Worm (Caenorhabditis elegans): ENCODE data around the gene tag-281.

- TF ChIP-seq snpc-4 (tag; optimal IDR thresholded peaks at IDR 0.05) = no peak
- TF ChIP-seq ama-1 (optimal IDR thresholded peaks at IDR 0.05) = no peak
- TF ChIP-seq ceh-82 (tag; optimal IDR thresholded peaks at IDR 0.05) = no peak
- no peak for TF ChIP-seq ztf-4 (tag; optimal IDR thresholded peaks at IDR 0.05)
- TF ChIP-seq elt-3 (tag; optimal IDR thresholded peaks at IDR 0.05) = no peak
- TF ChIP-seq nhr-11 (tag; optimal IDR thresholded peaks at IDR 0.05) = no peak
- no peak for TF ChIP-seq alr-1 (tag; optimal IDR thresholded peaks at IDR 0.05)
- no peak for TF ChIP-seq nhr-10 (tag; optimal IDR thresholded peaks at IDR 0.05)
- no peak for TF ChIP-seq unc-62 (GFP tag; optimal IDR thresholded peaks at IDR 0.05)
- no peak for TF ChIP-seq nhr-25 (tag; optimal IDR thresholded peaks at IDR 0.05)
- TF ChIP-seq aly-2 (tag; optimal IDR thresholded peaks at IDR 0.05) = no peak
These were observed 13.8 kb downstream of the tag-281 start, which contains the start of gene srg-17 for ce11 chrII:12473406-12473805.
